Worm (Caenorhabditis elegans) whole organism, L2 larva: Measurements from ENCODE around the gene C04F6.7.

Source experiments
- alr-1 ChIP-seq: fragments of 150-350 bp; optimal IDR thresholded peaks from 2 replicates; lab custom pipeline; 2014; ENCODE audit warnings: missing biosample characterization, missing genetic modification characterization
- ama-1 ChIP-seq: fragments of 150-350 bp; optimal IDR thresholded peaks from 2 replicates; lab custom pipeline; 2018; ENCODE audit warnings: inconsistent platforms
- lin-13 ChIP-seq: fragments of 150-350 bp; optimal IDR thresholded peaks from 2 replicates; lab custom pipeline; 2014; ENCODE audit warnings: missing biosample characterization, missing genetic modification reagents, missing genetic modification characterization
- lin-39 ChIP-seq: fragments of 150-350 bp; optimal IDR thresholded peaks from 2 replicates; lab custom pipeline; 2014; ENCODE audit warnings: missing biosample characterization, missing genetic modification reagents, missing genetic modification characterization
- lsy-2 ChIP-seq, 2 experiments: fragments of 150-350 bp in 1 of 2; sonication (generic microtip) in 1 of 2; optimal IDR thresholded peaks; 2 replicates each; lab custom pipeline; 2014 to 2017; ENCODE audit warnings: missing biosample characterization in 2 of 2, missing genetic modification characterization in 2 of 2
- nhr-10 ChIP-seq: sonication (generic microtip); optimal IDR thresholded peaks from 2 replicates; lab custom pipeline; 2017; ENCODE audit warnings: missing biosample characterization, missing genetic modification characterization
- nhr-11 ChIP-seq: fragments of 150-350 bp; optimal IDR thresholded peaks from 2 replicates; lab custom pipeline; 2014; ENCODE audit warnings: missing biosample characterization, missing genetic modification characterization
- nhr-21 ChIP-seq: fragments of 150-350 bp; optimal IDR thresholded peaks from 2 replicates; lab custom pipeline; 2014; ENCODE audit warnings: missing biosample characterization, missing genetic modification characterization
- nhr-237 ChIP-seq: fragments of 150-350 bp; optimal IDR thresholded peaks from 2 replicates; lab custom pipeline; 2014; ENCODE audit warnings: missing biosample characterization, missing genetic modification characterization
- sem-4 ChIP-seq: fragments of 150-350 bp; optimal IDR thresholded peaks from 2 replicates; lab custom pipeline; 2014; ENCODE audit warnings: missing biosample characterization, missing genetic modification reagents, missing genetic modification characterization
- snpc-4 ChIP-seq: fragments of 150-350 bp; optimal IDR thresholded peaks from 2 replicates; lab custom pipeline; 2014; ENCODE audit warnings: missing biosample characterization, missing genetic modification characterization
- ztf-11 ChIP-seq: sonication (generic microtip); optimal IDR thresholded peaks from 2 replicates; lab custom pipeline; 2017; ENCODE audit warnings: missing biosample characterization, missing genetic modification characterization

ce11 chrX:3462086-3462485 lies 43.1 kb upstream of the C04F6.7 start:
- TF ChIP-seq snpc-4 (tag; lab: Kevin White, UChicago): no peak
- no peak for TF ChIP-seq nhr-10 (tag; lab: Kevin White, UChicago)
- no peak for TF ChIP-seq alr-1
- TF ChIP-seq sem-4 (tag; lab: Kevin White, UChicago): no peak
- no peak for TF ChIP-seq nhr-237 (tag; lab: Kevin White, UChicago)
- TF ChIP-seq ztf-11 (tag; lab: Kevin White, UChicago): no peak
- TF ChIP-seq nhr-11 (tag; lab: Kevin White, UChicago): no peak
- TF ChIP-seq ama-1 (lab: Kevin White, UChicago): no peak
- TF ChIP-seq lin-39 (tag; lab: Kevin White, UChicago): no peak
- TF ChIP-seq lin-13 (GFP tag; lab: Kevin White, UChicago): no peak
- TF ChIP-seq nhr-21: no peak
- no peak for TF ChIP-seq lsy-2 (tag; optimal IDR thresholded peaks at IDR 0.05; lab: Kevin White, UChicago)
